Worm (Caenorhabditis elegans) whole organism, L2 larva: ENCODE results near the gene T19C3.2.
A peak's percentile ranks its signal among the peaks of the same experiment; 100 is the strongest.

Experiments
- F13H6.1 ChIP-seq: sonication (generic microtip); optimal IDR thresholded peaks from 2 replicates; lab custom pipeline; 2016; ENCODE audit warnings: missing genetic modification characterization, missing compliant biosample characterization
- elt-3 ChIP-seq: sonication (generic microtip); optimal IDR thresholded peaks from 2 replicates; lab custom pipeline; 2017; ENCODE audit warnings: missing biosample characterization, missing genetic modification characterization
- fos-1 ChIP-seq: fragments of 150-350 bp; optimal IDR thresholded peaks from 2 replicates; lab custom pipeline; 2014; ENCODE audit warnings: missing biosample characterization, missing genetic modification characterization
- nhr-10 ChIP-seq: sonication (generic microtip); optimal IDR thresholded peaks from 2 replicates; lab custom pipeline; 2017; ENCODE audit warnings: missing biosample characterization, missing genetic modification characterization
- nhr-11 ChIP-seq: fragments of 150-350 bp; optimal IDR thresholded peaks from 2 replicates; lab custom pipeline; 2014; ENCODE audit warnings: missing biosample characterization, missing genetic modification characterization
- nhr-12 ChIP-seq: fragments of 150-350 bp; optimal IDR thresholded peaks from 2 replicates; lab custom pipeline; 2014; ENCODE audit warnings: missing biosample characterization, missing genetic modification characterization
- nhr-129 ChIP-seq: fragments of 150-350 bp; optimal IDR thresholded peaks from 2 replicates; lab custom pipeline; 2014; ENCODE audit warnings: missing biosample characterization, missing genetic modification characterization
- nhr-23 ChIP-seq: fragments of 150-350 bp; optimal IDR thresholded peaks from 2 replicates; lab custom pipeline; 2014; ENCODE audit warnings: missing biosample characterization, missing genetic modification reagents, missing genetic modification characterization
- nhr-25 ChIP-seq: fragments of 150-350 bp; sonication (generic microtip); optimal IDR thresholded peaks from 3 replicates; lab custom pipeline; 2014; ENCODE audit warnings: missing biosample characterization, missing genetic modification characterization
- snpc-4 ChIP-seq: fragments of 150-350 bp; optimal IDR thresholded peaks from 2 replicates; lab custom pipeline; 2014; ENCODE audit warnings: missing biosample characterization, missing genetic modification characterization
- unc-39 ChIP-seq: fragments of 150-350 bp; optimal IDR thresholded peaks from 2 replicates; lab custom pipeline; 2014; ENCODE audit warnings: missing biosample characterization, missing genetic modification characterization
- unc-62 ChIP-seq: fragments of 150-350 bp; optimal IDR thresholded peaks from 2 replicates; lab custom pipeline; 2014; ENCODE audit warnings: missing biosample characterization, missing genetic modification reagents, missing genetic modification characterization
- ztf-11 ChIP-seq: sonication (generic microtip); optimal IDR thresholded peaks from 2 replicates; lab custom pipeline; 2017; ENCODE audit warnings: missing biosample characterization, missing genetic modification characterization

ce11 chrIII:656660-657059, 39.3 kb upstream of the T19C3.2 start:
- TF ChIP-seq nhr-23 (tag; lab: Kevin White, UChicago) = no peak
- no peak for TF ChIP-seq nhr-10
- no peak for TF ChIP-seq nhr-129 (tag; lab: Kevin White, UChicago)
- TF ChIP-seq elt-3 = no peak
- no peak for TF ChIP-seq nhr-11 (tag; lab: Kevin White, UChicago)
- no peak for TF ChIP-seq F13H6.1 (tag; lab: Kevin White, UChicago)
- no peak for TF ChIP-seq ztf-11
- TF ChIP-seq fos-1 (tag; lab: Kevin White, UChicago) = no peak
- no peak for TF ChIP-seq unc-39 (tag; lab: Kevin White, UChicago)
- TF ChIP-seq unc-62 (GFP tag; lab: Kevin White, UChicago) = no peak
- TF ChIP-seq snpc-4 (tag; lab: Kevin White, UChicago) = no peak
- no peak for TF ChIP-seq nhr-12 (tag; lab: Kevin White, UChicago)
- TF ChIP-seq nhr-25 (tag; lab: Kevin White, UChicago) = peak; percentile 33
